Worm (Caenorhabditis elegans) whole organism, L1 larva: ENCODE measurements around the gene F41G3.18.
"Not testable (repeated sequence)": the region's sequence is repeated elsewhere in the genome, so short reads cannot be mapped to it uniquely, and the experiment has no call there.

Experiments used
- Y116A8C.19 ChIP-seq: sonication (generic microtip); optimal IDR thresholded peaks from 2 replicates; lab custom pipeline; 2016; ENCODE audit warnings: missing compliant biosample characterization, missing genetic modification characterization, borderline replicate concordance
- aha-1 ChIP-seq: fragments of 150-350 bp; optimal IDR thresholded peaks from 2 replicates; lab custom pipeline; 2014; ENCODE audit warnings: missing biosample characterization, missing genetic modification characterization
- alr-1 ChIP-seq: fragments of 200-800 bp; sonication (Bioruptor generic); optimal IDR thresholded peaks from 2 replicates; lab custom pipeline; 2018; ENCODE audit warnings: borderline replicate concordance, mild to moderate bottlenecking, missing genetic modification characterization, missing compliant biosample characterization
- ama-1 ChIP-seq: fragments of 150-350 bp; optimal IDR thresholded peaks from 2 replicates; lab custom pipeline; 2014
- blmp-1 ChIP-seq: fragments of 150-350 bp; optimal IDR thresholded peaks from 2 replicates; lab custom pipeline; 2014; ENCODE audit warnings: missing biosample characterization, missing genetic modification characterization
- ceh-88 ChIP-seq: fragments of 200-800 bp; sonication (Bioruptor generic); IDR thresholded peaks from 2 replicates; pipeline ENCODE4 v1.3.6; 2022; ENCODE audit warnings: missing genetic modification characterization, missing compliant biosample characterization
- ceh-90 ChIP-seq: sonication (generic microtip); optimal IDR thresholded peaks from 2 replicates; lab custom pipeline; 2016; ENCODE audit warnings: missing genetic modification characterization, missing compliant biosample characterization
- efl-3 ChIP-seq: fragments of 200-800 bp; sonication (Bioruptor generic); optimal IDR thresholded peaks from 2 replicates; lab custom pipeline; 2018; ENCODE audit warnings: mild to moderate bottlenecking, missing genetic modification characterization, missing compliant biosample characterization
- egl-13 ChIP-seq: sonication (generic microtip); optimal IDR thresholded peaks from 2 replicates; lab custom pipeline; 2016; ENCODE audit warnings: missing genotype, missing genetic modification reagents, missing genetic modification characterization, missing compliant biosample characterization
- egl-27 ChIP-seq, 2 experiments: fragments of 150-350 bp in 1 of 2; sonication (generic microtip); optimal IDR thresholded peaks; 3 replicates each; lab custom pipeline; 2017 to 2018; ENCODE audit warnings: missing biosample characterization in 2 of 2, missing genetic modification characterization in 2 of 2, missing genetic modification reagents in 2 of 2
- elt-2 ChIP-seq: sonication (generic microtip); optimal IDR thresholded peaks from 2 replicates; lab custom pipeline; 2016; ENCODE audit warnings: missing genetic modification characterization, mild to moderate bottlenecking, inconsistent platforms, missing compliant biosample characterization, missing genetic modification reagents
- ets-5 ChIP-seq: fragments of 200-800 bp; sonication (Bioruptor generic); IDR thresholded peaks from 2 replicates; pipeline ENCODE4 v1.3.6; 2022; ENCODE audit warnings: missing genetic modification characterization, missing compliant biosample characterization
- fkh-10 ChIP-seq: sonication (generic microtip); optimal IDR thresholded peaks from 2 replicates; lab custom pipeline; 2017; ENCODE audit warnings: missing biosample characterization, missing genetic modification reagents, missing genetic modification characterization
- fkh-8 ChIP-seq: sonication (generic microtip); optimal IDR thresholded peaks from 2 replicates; lab custom pipeline; 2016; ENCODE audit warnings: mild to moderate bottlenecking, missing genetic modification characterization, missing compliant biosample characterization
- fos-1 ChIP-seq: fragments of 150-350 bp; optimal IDR thresholded peaks from 2 replicates; lab custom pipeline; 2014; ENCODE audit warnings: missing biosample characterization, missing genetic modification characterization
- grh-1 ChIP-seq: fragments of 200-800 bp; sonication (Bioruptor generic); IDR thresholded peaks from 2 replicates; pipeline ENCODE4 v1.3.6; 2022; ENCODE audit warnings: missing genetic modification reagents, missing genetic modification characterization, missing compliant biosample characterization
- lin-13 ChIP-seq: fragments of 150-350 bp; optimal IDR thresholded peaks from 2 replicates; lab custom pipeline; 2014; ENCODE audit warnings: missing biosample characterization, missing genetic modification reagents, missing genetic modification characterization
- lin-14 ChIP-seq: fragments of 200-800 bp; sonication (Bioruptor generic); optimal IDR thresholded peaks from 2 replicates; lab custom pipeline; 2018; ENCODE audit warnings: mild to moderate bottlenecking, missing genetic modification characterization, moderate library complexity, missing compliant biosample characterization
- lin-15B ChIP-seq: fragments of 150-350 bp; sonication (generic microtip); optimal IDR thresholded peaks from 3 replicates; lab custom pipeline; 2014; ENCODE audit warnings: missing biosample characterization, missing genetic modification characterization
- lin-39 ChIP-seq: fragments of 150-350 bp; optimal IDR thresholded peaks from 2 replicates; lab custom pipeline; 2014; ENCODE audit warnings: missing biosample characterization, missing genetic modification reagents, missing genetic modification characterization
- mab-9 ChIP-seq: fragments of 200-800 bp; sonication (Bioruptor generic); IDR thresholded peaks from 2 replicates; pipeline ENCODE4 v1.3.6; 2022; ENCODE audit warnings: missing genetic modification reagents, missing genetic modification characterization, missing compliant biosample characterization
- mep-1 ChIP-seq: fragments of 150-350 bp; optimal IDR thresholded peaks from 2 replicates; lab custom pipeline; 2014; ENCODE audit warnings: missing biosample characterization, missing genetic modification characterization
- nhr-11 ChIP-seq: fragments of 150-350 bp; optimal IDR thresholded peaks from 2 replicates; lab custom pipeline; 2014; ENCODE audit warnings: missing biosample characterization, missing genetic modification characterization
- nhr-12 ChIP-seq: sonication (generic microtip); optimal IDR thresholded peaks from 2 replicates; lab custom pipeline; 2017; ENCODE audit warnings: missing biosample characterization, missing genetic modification characterization
- nhr-20 ChIP-seq: sonication (generic microtip); optimal IDR thresholded peaks from 2 replicates; lab custom pipeline; 2016; ENCODE audit warnings: mild to moderate bottlenecking, missing genetic modification characterization, missing compliant biosample characterization
- nhr-47 ChIP-seq: sonication (generic microtip); optimal IDR thresholded peaks from 2 replicates; lab custom pipeline; 2016; ENCODE audit warnings: mild to moderate bottlenecking, missing genetic modification characterization, moderate library complexity, missing compliant biosample characterization
- nhr-71 ChIP-seq: sonication (generic microtip); optimal IDR thresholded peaks from 2 replicates; lab custom pipeline; 2016; ENCODE audit warnings: mild to moderate bottlenecking, missing genetic modification characterization, moderate library complexity, missing compliant biosample characterization
- nhr-76 ChIP-seq: sonication (generic microtip); optimal IDR thresholded peaks from 2 replicates; lab custom pipeline; 2017; ENCODE audit warnings: missing biosample characterization, missing genetic modification characterization
- pag-3 ChIP-seq: sonication (generic microtip); optimal IDR thresholded peaks from 2 replicates; lab custom pipeline; 2017; ENCODE audit warnings: missing genetic modification characterization, mild to moderate bottlenecking, missing compliant biosample characterization, antibody characterized with exemption, borderline replicate concordance; ENCODE audit not compliant: insufficient read depth
- pax-3 ChIP-seq: fragments of 200-800 bp; sonication (Bioruptor generic); optimal IDR thresholded peaks from 2 replicates; lab custom pipeline; 2018; ENCODE audit warnings: mild to moderate bottlenecking, missing genetic modification characterization, moderate library complexity, missing compliant biosample characterization
- pqm-1 ChIP-seq: sonication (generic microtip); optimal IDR thresholded peaks from 3 replicates; lab custom pipeline; 2017; ENCODE audit warnings: missing biosample characterization, missing genetic modification characterization
- rnt-1 ChIP-seq: sonication (generic microtip); optimal IDR thresholded peaks from 2 replicates; lab custom pipeline; 2016; ENCODE audit warnings: mild to moderate bottlenecking, missing genetic modification characterization, moderate library complexity, missing compliant biosample characterization
- skn-1 ChIP-seq: fragments of 150-350 bp; optimal IDR thresholded peaks from 2 replicates; lab custom pipeline; 2014; ENCODE audit warnings: missing biosample characterization, missing genetic modification characterization
- snpc-4 ChIP-seq: fragments of 150-350 bp; optimal IDR thresholded peaks from 2 replicates; lab custom pipeline; 2014; ENCODE audit warnings: missing biosample characterization, missing genetic modification characterization
- sptf-1 ChIP-seq: fragments of 150-350 bp; optimal IDR thresholded peaks from 2 replicates; lab custom pipeline; 2014; ENCODE audit warnings: missing biosample characterization, missing genetic modification characterization
- unc-130 ChIP-seq: fragments of 150-350 bp; optimal IDR thresholded peaks from 2 replicates; lab custom pipeline; 2017; ENCODE audit warnings: missing biosample characterization, missing genetic modification characterization, inconsistent platforms
- unc-30 ChIP-seq: sonication (generic microtip); optimal IDR thresholded peaks from 2 replicates; lab custom pipeline; 2017; ENCODE audit warnings: missing biosample characterization, missing genetic modification characterization
- vab-15 ChIP-seq: sonication (generic microtip); optimal IDR thresholded peaks from 2 replicates; lab custom pipeline; 2017; ENCODE audit warnings: missing genotype, mild to moderate bottlenecking, missing genetic modification characterization, missing compliant biosample characterization
- zip-4 ChIP-seq: fragments of 200-800 bp; sonication (Bioruptor generic); optimal IDR thresholded peaks from 2 replicates; lab custom pipeline; 2018; ENCODE audit warnings: mild to moderate bottlenecking, missing genetic modification characterization, moderate library complexity, missing compliant biosample characterization
- ztf-11 ChIP-seq, 2 experiments: sonication (generic microtip); optimal IDR thresholded peaks; 2 replicates each; lab custom pipeline; 2016 to 2017; ENCODE audit warnings: missing genetic modification characterization in 2 of 2, missing biosample characterization in 1 of 2, missing compliant biosample characterization in 1 of 2

Gene F41G3.18

ce11 chrII:6756232-6756631, 11.9 kb upstream of the F41G3.18 start, which contains the start of gene F41G3.3:
TSS of gene F41G3.3 (plus strand) at chrII:6756532.
- TF ChIP-seq fos-1 (tag; lab: Kevin White, UChicago) (no peak), fkh-8 (tag; lab: Kevin White, UChicago) (no peak), ceh-88 (GFP tag; lab: Robert Waterston, UW) (no peak), vab-15 (no peak), lin-15B (tag; lab: Kevin White, UChicago) (no peak), ama-1 (lab: Kevin White, UChicago) (no peak), snpc-4 (tag; lab: Kevin White, UChicago) (no peak), pag-3 (no peak), pax-3 (tag; lab: Kevin White, UChicago) (no peak), ets-5 (GFP tag; lab: Robert Waterston, UW) (no peak), lin-14 (GFP tag; lab: Kevin White, UChicago) (no peak), nhr-12 (tag; lab: Kevin White, UChicago) (no peak), ztf-11 (tag; optimal IDR thresholded peaks at IDR 0.05; lab: Kevin White, UChicago) (no peak), ceh-90 (tag; lab: Kevin White, UChicago) (no peak), lin-13 (GFP tag; lab: Kevin White, UChicago) (no peak), Y116A8C.19 (tag; lab: Kevin White, UChicago) (no peak), sptf-1 (tag; lab: Kevin White, UChicago) (no peak), unc-130 (tag; lab: Kevin White, UChicago) (no peak), fkh-10 (no peak)

ce11 chrII:6764734-6765133, 3.4 kb upstream of the F41G3.18 start, which contains the start of gene nlp-50:
TSS of gene nlp-50 (plus strand) at chrII:6765034.
- TF ChIP-seq lin-14 (GFP tag; lab: Kevin White, UChicago) (peak; percentile 2), nhr-20 (tag; lab: Kevin White, UChicago) (no peak)

ce11 chrII:6770030-6770429, 1.9 kb downstream of the F41G3.18 start:
- TF ChIP-seq ztf-11 (tag; optimal IDR thresholded peaks at IDR 0.05; lab: Kevin White, UChicago) (no peak), nhr-47 (no peak), ceh-90 (tag; lab: Kevin White, UChicago) (no peak), mab-9 (no peak), nhr-11 (tag; lab: Kevin White, UChicago) (no peak)

- TF ChIP-seq ets-5 (GFP tag; lab: Robert Waterston, UW) (no peak), zip-4 (GFP tag; lab: Kevin White, UChicago) (no peak), nhr-76 (tag; lab: Kevin White, UChicago) (no peak), egl-13 (no peak), rnt-1 (no peak), fkh-10 (peak; percentile 32), vab-15 (no peak), egl-27 (tag; optimal IDR thresholded peaks at IDR 0.05; lab: Kevin White, UChicago) (no peak), ztf-11 (tag; optimal IDR thresholded peaks at IDR 0.05; lab: Kevin White, UChicago) (no peak), lin-14 (GFP tag; lab: Kevin White, UChicago) (peak; percentile 47), mep-1 (tag; lab: Kevin White, UChicago) (no peak)
Measured at ce11 chrII:6772482-6772881, 4.4 kb downstream of the F41G3.18 start.

- not testable (repeated sequence) for TF ChIP-seq Y116A8C.19 (tag; lab: Kevin White, UChicago); aha-1 (tag; lab: Kevin White, UChicago); blmp-1
Measured at ce11 chrII:6775076-6775475, 7.0 kb downstream of the F41G3.18 start, which contains the start of gene agr-1. TSS of gene agr-1 (minus strand) at chrII:6775176.

ce11 chrII:6776418-6777034, 8.4 kb downstream of the F41G3.18 start, which contains the start of gene ssup-72:
TSS of gene ssup-72 (plus strand) at chrII:6776598.
- TF ChIP-seq lin-39 (tag; lab: Kevin White, UChicago) (no peak), vab-15 (no peak), snpc-4 (tag; lab: Kevin White, UChicago) (peak; percentile 41), unc-30 (tag; lab: Kevin White, UChicago) (no peak), skn-1 (peak; percentile 45), aha-1 (tag; lab: Kevin White, UChicago) (no peak), ceh-88 (GFP tag; lab: Robert Waterston, UW) (peak; percentile 62; the same call in 1 of the 2 replicates), unc-130 (tag; lab: Kevin White, UChicago) (peak; percentile 76), ztf-11 (tag; optimal IDR thresholded peaks at IDR 0.05; lab: Kevin White, UChicago) (peak in 1 of 2 experiments; percentile 88), sptf-1 (tag; lab: Kevin White, UChicago) (no peak), elt-2 (tag; lab: Kevin White, UChicago) (peak; percentile 35), efl-3 (GFP tag; lab: Kevin White, UChicago) (peak; percentile 6), alr-1 (tag; lab: Kevin White, UChicago) (no peak), grh-1 (GFP tag; lab: Robert Waterston, UW) (peak; percentile 51; the same call in 1 of the 2 replicates), fkh-10 (no peak), pqm-1 (no peak), nhr-47 (peak; percentile 86), nhr-71 (tag; lab: Kevin White, UChicago) (peak; percentile 90)
